Worm (Caenorhabditis elegans): ENCODE data around the gene T24A6.16.
A peak's percentile ranks its signal among the peaks of the same experiment; 100 is the strongest.

Gene T24A6.16

DNA sequence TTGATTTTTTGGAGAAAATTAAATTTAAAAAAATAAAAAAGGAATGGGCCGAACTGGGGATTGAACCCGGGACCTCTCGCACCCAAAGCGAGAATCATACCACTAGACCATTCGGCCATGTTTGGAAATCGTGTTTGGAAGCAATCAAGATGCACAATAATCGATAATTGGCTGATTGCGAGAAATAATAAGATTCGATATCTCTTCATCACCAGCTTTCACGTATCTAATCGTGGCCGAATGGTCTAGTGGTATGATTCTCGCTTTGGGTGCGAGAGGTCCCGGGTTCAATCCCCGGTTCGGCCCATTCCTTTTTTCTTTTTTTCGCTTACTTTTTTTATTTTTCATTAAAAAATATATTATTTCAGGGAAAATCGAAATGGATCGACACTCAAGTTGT, 19.4 kb upstream of the T24A6.16 start (continued):
- TF ChIP-seq ceh-79 (tag; optimal IDR thresholded peaks at IDR 0.05) (no peak), mel-28 (tag; optimal IDR thresholded peaks at IDR 0.05; ENCODE audit: borderline replicate concordance) (no peak), ztf-18 (tag; optimal IDR thresholded peaks at IDR 0.05) (no peak), C17E4.6 (GFP tag; IDR thresholded peaks at IDR 0.05) (no peak), F57C9.4 (tag; optimal IDR thresholded peaks at IDR 0.05) (no peak), cebp-2 (GFP tag; IDR thresholded peaks at IDR 0.05) (no peak), D2030.7 (GFP tag; IDR thresholded peaks at IDR 0.05) (peak; percentile 60), ztf-22 (GFP tag; optimal IDR thresholded peaks at IDR 0.05) (no peak), lin-35 (GFP tag; optimal IDR thresholded peaks at IDR 0.05) (no peak), lsy-27 (tag; optimal IDR thresholded peaks at IDR 0.05; ENCODE audit: borderline replicate concordance, insufficient read depth) (no peak), egl-44 (GFP tag; IDR thresholded peaks at IDR 0.05) (no peak), ekl-4 (GFP tag; IDR thresholded peaks at IDR 0.05) (no peak), madf-10 (tag; optimal IDR thresholded peaks at IDR 0.05) (no peak), ceh-100 (GFP tag; IDR thresholded peaks at IDR 0.05) (no peak), F52B5.7 (tag; optimal IDR thresholded peaks at IDR 0.05) (no peak), ztf-28 (GFP tag; IDR thresholded peaks at IDR 0.05) (no peak), athp-1 (tag; optimal IDR thresholded peaks at IDR 0.05) (peak; percentile 9), pha-4 (tag; optimal IDR thresholded peaks at IDR 0.05) (no peak), snpc-1.1 (tag; optimal IDR thresholded peaks at IDR 0.05; ENCODE audit: insufficient read depth) (peak; percentile 18), let-526 (GFP tag; IDR thresholded peaks at IDR 0.05) (no peak), dpl-1 (GFP tag; optimal IDR thresholded peaks at IDR 0.05) (no peak), ets-4 (GFP tag; optimal IDR thresholded peaks at IDR 0.05) (no peak), die-1 (tag; optimal IDR thresholded peaks at IDR 0.05) (peak; percentile 54), F22D6.2 (tag; optimal IDR thresholded peaks at IDR 0.05) (no peak), nfya-1 (tag; optimal IDR thresholded peaks at IDR 0.05; ENCODE audit: borderline replicate concordance, insufficient read depth) (no peak), nfyb-1 (GFP tag; IDR thresholded peaks at IDR 0.05) (no peak), ceh-91 (GFP tag; IDR thresholded peaks at IDR 0.05) (no peak), lin-40 (tag; optimal IDR thresholded peaks at IDR 0.05) (no peak), somi-1 (GFP tag; optimal IDR thresholded peaks at IDR 0.05) (no peak), aptf-3 (GFP tag; IDR thresholded peaks at IDR 0.05) (0 out of 2 replicates have a peak, but pooled peaks have one; percentile 21), attf-3 (GFP tag; conservative IDR thresholded peaks at IDR 0.05) (0 out of 2 replicates have a peak, but pooled peaks have one; percentile 13), hmg-1.2 (GFP tag; IDR thresholded peaks at IDR 0.05) (peak; percentile 41; the same call in 1 of the 2 replicates)

ce11 chrV:3581643-3582042, 18.9 kb upstream of the T24A6.16 start:
- TF ChIP-seq egl-18 (GFP tag; IDR thresholded peaks at IDR 0.05) (no peak), aptf-3 (GFP tag; IDR thresholded peaks at IDR 0.05) (no peak), lin-35 (GFP tag; optimal IDR thresholded peaks at IDR 0.05) (no peak), ceh-27 (GFP tag; optimal IDR thresholded peaks at IDR 0.05) (no peak), egrh-3 (GFP tag; IDR thresholded peaks at IDR 0.05) (peak; percentile 6; the same call in 1 of the 2 replicates), ceh-100 (GFP tag; IDR thresholded peaks at IDR 0.05) (no peak), zfh-2 (GFP tag; conservative IDR thresholded peaks at IDR 0.05) (peak; percentile 65), nhr-179 (tag; optimal IDR thresholded peaks at IDR 0.05) (no peak), ZK185.1 (tag; optimal IDR thresholded peaks at IDR 0.05; ENCODE audit: poor library complexity, severe bottlenecking) (no peak), F39B2.1 (GFP tag; IDR thresholded peaks at IDR 0.05) (no peak), B0336.3 (GFP tag; IDR thresholded peaks at IDR 0.05) (no peak), lag-1 (GFP tag; IDR thresholded peaks at IDR 0.05) (0 out of 2 replicates have a peak, but pooled peaks have one; percentile 5)

Measured in whole organism, young adult.